Fruit fly (Drosophila melanogaster) whole organism, embryonic: ENCODE results near the gene CG9372.

Source experiments
- Atf3 ChIP-seq: fragments of 200-800 bp; sonication (Bioruptor generic); optimal IDR thresholded peaks from 3 replicates; lab custom pipeline; 2016; ENCODE audit warnings: missing biosample characterization, missing genetic modification characterization
- CG10147 ChIP-seq: fragments of 200-800 bp; sonication (Bioruptor generic); optimal IDR thresholded peaks from 2 replicates; lab custom pipeline; 2019; ENCODE audit warnings: missing biosample characterization, mild to moderate bottlenecking, missing genetic modification characterization, moderate library complexity
- CG10209 ChIP-seq: fragments of 200-800 bp; sonication (Bioruptor generic); optimal IDR thresholded peaks from 3 replicates; lab custom pipeline; 2017; ENCODE audit warnings: missing biosample characterization, mild to moderate bottlenecking, missing genetic modification characterization, missing genetic modification reagents
- CG11093 ChIP-seq: fragments of 200-800 bp; sonication (Bioruptor generic); IDR thresholded peaks from 3 replicates; pipeline ENCODE4 v1.3.6; 2022; ENCODE audit warnings: missing biosample characterization, missing genetic modification characterization
- CG11723 ChIP-seq: fragments of 200-800 bp; sonication (Bioruptor generic); optimal IDR thresholded peaks from 2 replicates; lab custom pipeline; 2017; ENCODE audit warnings: missing biosample characterization, mild to moderate bottlenecking, missing genetic modification characterization
- CG12219 ChIP-seq: fragments of 200-800 bp; sonication (Bioruptor generic); optimal IDR thresholded peaks from 3 replicates; lab custom pipeline; 2018; ENCODE audit warnings: missing biosample characterization, mild to moderate bottlenecking, missing genetic modification characterization
- CG13775 ChIP-seq: fragments of 200-800 bp; sonication (Bioruptor generic); optimal IDR thresholded peaks from 3 replicates; lab custom pipeline; 2017; ENCODE audit warnings: missing biosample characterization, mild to moderate bottlenecking, missing genetic modification characterization
- CG1647 ChIP-seq: fragments of 200-800 bp; sonication (Bioruptor generic); optimal IDR thresholded peaks from 3 replicates; lab custom pipeline; 2016; ENCODE audit warnings: missing biosample characterization, missing genetic modification characterization
- CG16863 ChIP-seq: fragments of 200-800 bp; sonication (Bioruptor generic); optimal IDR thresholded peaks from 3 replicates; lab custom pipeline; 2016; ENCODE audit warnings: missing biosample characterization, missing genetic modification characterization
- CG17361 ChIP-seq: fragments of 200-800 bp; sonication (Bioruptor generic); IDR thresholded peaks from 3 replicates; pipeline ENCODE4 v1.3.6; 2022; ENCODE audit warnings: missing biosample characterization, missing genetic modification characterization
- CG17912 ChIP-seq: fragments of 200-800 bp; sonication (Bioruptor generic); optimal IDR thresholded peaks from 2 replicates; lab custom pipeline; 2018; ENCODE audit warnings: missing biosample characterization, mild to moderate bottlenecking, missing genetic modification characterization
- CG2129 ChIP-seq: fragments of 200-800 bp; sonication (Bioruptor generic); IDR thresholded peaks from 2 replicates; pipeline ENCODE4 v1.3.6; 2022; ENCODE audit warnings: missing biosample characterization, missing genetic modification characterization; ENCODE audit not compliant: partially characterized antibody
- CG2875 ChIP-seq: fragments of 200-800 bp; sonication (Bioruptor generic); optimal IDR thresholded peaks from 2 replicates; lab custom pipeline; 2017; ENCODE audit warnings: missing biosample characterization, mild to moderate bottlenecking, missing genetic modification characterization, missing genetic modification reagents
- CG33557 ChIP-seq: fragments of 200-800 bp; sonication (Bioruptor generic); optimal IDR thresholded peaks from 2 replicates; lab custom pipeline; 2019; ENCODE audit warnings: missing biosample characterization, mild to moderate bottlenecking, missing genetic modification characterization, moderate library complexity
- CG6854 ChIP-seq: fragments of 200-800 bp; sonication (Bioruptor generic); optimal IDR thresholded peaks from 3 replicates; lab custom pipeline; 2017; ENCODE audit warnings: missing biosample characterization, mild to moderate bottlenecking, missing genetic modification characterization
- CG7357 ChIP-seq: fragments of 200-800 bp; sonication (Bioruptor generic); IDR thresholded peaks from 3 replicates; pipeline ENCODE4 v1.3.6; 2022; ENCODE audit warnings: missing biosample characterization, missing genetic modification characterization
- CG8281 ChIP-seq: fragments of 200-800 bp; sonication (Bioruptor generic); optimal IDR thresholded peaks from 2 replicates; lab custom pipeline; 2018; ENCODE audit warnings: missing biosample characterization, mild to moderate bottlenecking, missing genetic modification characterization, moderate library complexity
- CG9797 ChIP-seq: fragments of 200-800 bp; sonication (Bioruptor generic); optimal IDR thresholded peaks from 3 replicates; lab custom pipeline; 2018; ENCODE audit warnings: missing biosample characterization, mild to moderate bottlenecking, missing genetic modification characterization
- Eip74EF ChIP-seq, 2 experiments: fragments of 200-800 bp in 1 of 2; fragments of >200 bp in 1 of 2; sonication (Bioruptor generic) in 1 of 2; optimal IDR thresholded peaks; 2 replicates each; lab custom pipeline; 2017 to 2019; ENCODE audit warnings: missing biosample characterization in 2 of 2, missing genetic modification characterization in 2 of 2, mild to moderate bottlenecking in 1 of 2, moderate library complexity in 1 of 2
- Gsc ChIP-seq: fragments of 200-800 bp; sonication (Bioruptor generic); IDR thresholded peaks from 2 replicates; pipeline ENCODE4 v1.3.6; 2022; ENCODE audit warnings: missing biosample characterization, missing genetic modification characterization
- Gug ChIP-seq: fragments of 200-800 bp; sonication (Bioruptor generic); IDR thresholded peaks from 4 replicates; pipeline ENCODE4 v1.3.6; 2022; ENCODE audit warnings: missing biosample characterization, missing genetic modification characterization
- Hmr ChIP-seq: fragments of 200-800 bp; sonication (Bioruptor generic); optimal IDR thresholded peaks from 3 replicates; lab custom pipeline; 2017; ENCODE audit warnings: mild to moderate bottlenecking, missing biosample characterization, missing genetic modification reagents, missing genetic modification characterization
- Jarid2 ChIP-seq: fragments of 200-800 bp; sonication (Bioruptor generic); optimal IDR thresholded peaks from 3 replicates; lab custom pipeline; 2017; ENCODE audit warnings: mild to moderate bottlenecking, missing biosample characterization, missing genetic modification reagents, missing genetic modification characterization
- Kr ChIP-seq: fragments of 200-800 bp; sonication (Bioruptor generic); optimal IDR thresholded peaks from 2 replicates; lab custom pipeline; 2017; ENCODE audit warnings: missing biosample characterization, mild to moderate bottlenecking, missing genetic modification characterization
- MTF-1 ChIP-seq: fragments of 200-800 bp; sonication (Bioruptor generic); optimal IDR thresholded peaks from 2 replicates; lab custom pipeline; 2018; ENCODE audit warnings: missing biosample characterization, mild to moderate bottlenecking, missing genetic modification characterization, borderline replicate concordance
- NFAT ChIP-seq: fragments of 200-800 bp; sonication (Bioruptor generic); IDR thresholded peaks from 2 replicates; pipeline ENCODE4 v1.3.6; 2022; ENCODE audit warnings: missing biosample characterization, missing genetic modification characterization
- Oli ChIP-seq: fragments of 200-800 bp; sonication (Bioruptor generic); optimal IDR thresholded peaks from 2 replicates; lab custom pipeline; 2018; ENCODE audit warnings: missing biosample characterization, mild to moderate bottlenecking, missing genetic modification characterization, moderate library complexity
- Ptx1 ChIP-seq: fragments of 200-800 bp; sonication (Bioruptor generic); IDR thresholded peaks from 2 replicates; pipeline ENCODE4 v1.3.6; 2022; ENCODE audit warnings: missing biosample characterization, missing genetic modification characterization
- Six4 ChIP-seq: fragments of 200-800 bp; sonication (Bioruptor generic); optimal IDR thresholded peaks from 2 replicates; lab custom pipeline; 2016; ENCODE audit warnings: missing biosample characterization, missing genetic modification characterization
- Sox102F ChIP-seq: fragments of 200-800 bp; sonication (Bioruptor generic); optimal IDR thresholded peaks from 2 replicates; lab custom pipeline; 2018; ENCODE audit warnings: missing biosample characterization, mild to moderate bottlenecking, missing genetic modification characterization, moderate library complexity
- ac ChIP-seq: fragments of 200-800 bp; sonication (Bioruptor generic); optimal IDR thresholded peaks from 3 replicates; lab custom pipeline; 2017; ENCODE audit warnings: missing biosample characterization, mild to moderate bottlenecking, missing genetic modification characterization
- az2 ChIP-seq: fragments of 200-800 bp; sonication (Bioruptor generic); optimal IDR thresholded peaks from 3 replicates; lab custom pipeline; 2016; ENCODE audit warnings: missing biosample characterization, missing genetic modification characterization
- br ChIP-seq: fragments of >200 bp; optimal IDR thresholded peaks from 2 replicates; lab custom pipeline; 2017
- cas ChIP-seq: fragments of 200-800 bp; sonication (Bioruptor generic); IDR thresholded peaks from 2 replicates; pipeline ENCODE4 v1.3.6; 2022; ENCODE audit warnings: missing biosample characterization, missing genetic modification characterization
- chinmo ChIP-seq: fragments of 200-800 bp; sonication (Bioruptor generic); IDR thresholded peaks from 4 replicates; pipeline ENCODE4 v1.3.6; 2022; ENCODE audit warnings: missing biosample characterization, missing genetic modification characterization; ENCODE audit not compliant: partially characterized antibody
- chn ChIP-seq: fragments of 200-800 bp; sonication (Bioruptor generic); optimal IDR thresholded peaks from 2 replicates; lab custom pipeline; 2016; ENCODE audit warnings: missing biosample characterization, missing genetic modification characterization
- dati ChIP-seq: fragments of 200-800 bp; sonication (Bioruptor generic); IDR thresholded peaks from 2 replicates; pipeline ENCODE4 v1.3.6; 2022; ENCODE audit warnings: missing biosample characterization, missing genetic modification characterization
- disco-r ChIP-seq: fragments of 200-800 bp; sonication (Bioruptor generic); optimal IDR thresholded peaks from 2 replicates; lab custom pipeline; 2016; ENCODE audit warnings: missing biosample characterization, missing genetic modification characterization
- dm ChIP-seq: fragments of 200-800 bp; sonication (Bioruptor generic); optimal IDR thresholded peaks from 3 replicates; lab custom pipeline; 2016; ENCODE audit warnings: missing biosample characterization, missing genetic modification characterization
- exex ChIP-seq: fragments of 200-800 bp; sonication (Bioruptor generic); optimal IDR thresholded peaks from 4 replicates; lab custom pipeline; 2018; ENCODE audit warnings: missing biosample characterization, mild to moderate bottlenecking, missing genetic modification characterization, moderate library complexity
- ftz-f1 ChIP-seq: fragments of 200-800 bp; sonication (Bioruptor generic); optimal IDR thresholded peaks from 2 replicates; lab custom pipeline; 2016; ENCODE audit warnings: missing biosample characterization, missing genetic modification characterization
- grn ChIP-seq: fragments of 200-800 bp; sonication (Bioruptor generic); optimal IDR thresholded peaks from 3 replicates; lab custom pipeline; 2017; ENCODE audit warnings: missing biosample characterization, missing genetic modification characterization
- hkb ChIP-seq, 2 experiments: fragments of 200-800 bp in 1 of 2; fragments of >200 bp in 1 of 2; sonication (Bioruptor generic) in 1 of 2; IDR thresholded peaks in 1 of 2; optimal IDR thresholded peaks in 1 of 2; 2 replicates each; pipeline versions ENCODE4 v1.3.6 to Lab custom; 2017 to 2022; ENCODE audit warnings: missing biosample characterization in 1 of 2, missing genetic modification characterization in 1 of 2
- ind ChIP-seq: fragments of 200-800 bp; sonication (Bioruptor generic); optimal IDR thresholded peaks from 3 replicates; lab custom pipeline; 2016; ENCODE audit warnings: missing biosample characterization, missing genetic modification characterization
- maf-S ChIP-seq: fragments of 200-800 bp; sonication (Bioruptor generic); optimal IDR thresholded peaks from 2 replicates; lab custom pipeline; 2016; ENCODE audit warnings: missing biosample characterization, missing genetic modification characterization
- pum ChIP-seq: fragments of 200-800 bp; sonication (Bioruptor generic); optimal IDR thresholded peaks from 2 replicates; lab custom pipeline; 2016; ENCODE audit warnings: missing biosample characterization, missing genetic modification characterization
- shn ChIP-seq: fragments of 200-800 bp; sonication (Bioruptor generic); optimal IDR thresholded peaks from 3 replicates; lab custom pipeline; 2016; ENCODE audit warnings: missing biosample characterization, missing genetic modification characterization
- wor ChIP-seq: fragments of 200-800 bp; sonication (Bioruptor generic); IDR thresholded peaks from 2 replicates; pipeline ENCODE4 v1.3.6; 2022; ENCODE audit warnings: missing biosample characterization, missing genetic modification characterization

The CG9372 gene

DNA sequence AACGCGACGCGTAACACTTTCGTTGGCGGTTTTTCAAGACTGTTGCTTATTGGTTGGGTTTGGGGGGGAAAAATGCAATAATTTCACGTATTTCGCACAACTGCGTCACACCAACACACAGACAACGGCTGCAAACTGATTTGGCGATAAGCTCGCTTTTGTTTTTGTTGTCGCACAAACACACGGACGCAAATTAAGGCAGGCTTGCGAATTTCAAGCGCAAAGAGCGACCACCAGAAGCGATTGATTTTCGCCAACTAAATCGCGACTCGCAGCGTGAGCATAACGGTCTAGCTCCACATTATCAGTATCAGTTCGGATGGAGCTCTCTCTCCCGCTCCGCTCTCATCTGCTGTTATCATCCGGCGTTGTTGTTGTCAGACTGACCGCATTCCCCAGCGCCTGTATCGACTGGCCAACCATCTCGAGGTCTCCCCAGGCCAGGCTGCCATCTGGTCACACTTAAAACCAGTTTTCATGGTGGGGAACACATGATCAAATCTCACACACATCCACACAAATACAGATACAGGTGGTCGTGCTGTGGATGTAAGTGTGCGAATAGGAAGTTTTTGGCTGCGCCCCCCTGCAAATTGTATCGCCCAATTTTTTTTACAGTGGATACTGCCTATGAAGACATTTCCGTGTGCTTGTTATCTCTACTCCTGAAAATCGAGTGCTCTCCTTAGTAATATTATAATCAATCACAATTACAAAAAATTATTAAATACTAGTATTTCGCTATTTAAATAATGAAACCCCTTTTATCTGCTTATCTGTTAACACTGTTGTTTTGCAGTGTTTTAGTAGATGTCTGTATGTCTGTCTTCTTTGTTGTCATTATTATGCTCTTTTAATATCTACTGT is 27.0 kb downstream of the CG9372 start (continued):
- TF ChIP-seq ftz-f1 (peak; percentile 45), CG10147 (GFP tag; lab: Kevin White, UChicago) (peak; percentile 47), NFAT (peak; percentile 79), dati (no peak), CG6854 (GFP tag; lab: Kevin White, UChicago) (peak; percentile 56), CG33557 (GFP tag; lab: Kevin White, UChicago) (no peak), MTF-1 (GFP tag; lab: Kevin White, UChicago) (no peak), Gug (GFP tag; lab: Robert Waterston, UW) (peak; percentile 74; the same call in 3 of the 4 replicates), CG12219 (GFP tag; lab: Kevin White, UChicago) (peak; percentile 44), Sox102F (GFP tag; lab: Kevin White, UChicago) (peak; percentile 56), chinmo (peak; percentile 82; the same call in 3 of the 4 replicates), chn (peak; percentile 19), CG2875 (no peak), Eip74EF (GFP tag; optimal IDR thresholded peaks at IDR 0.05; lab: Kevin White, UChicago) (peak in 1 of 2 experiments; percentile 75), CG8281 (tag; lab: Kevin White, UChicago) (no peak), CG16863 (peak; percentile 10), hkb (optimal IDR thresholded peaks at IDR 0.05; lab: Kevin White, UChicago) (no peak), hkb (GFP tag; IDR thresholded peaks at IDR 0.05; lab: Robert Waterston, UW) (peak; percentile 71), CG17361 (peak; percentile 59), Atf3 (GFP tag; lab: Kevin White, UChicago) (no peak), dm (GFP tag; lab: Kevin White, UChicago) (no peak), ind (GFP tag; lab: Kevin White, UChicago) (peak; percentile 69), wor (GFP tag; lab: Robert Waterston, UW) (no peak), shn (GFP tag; lab: Kevin White, UChicago) (no peak), ac (GFP tag; lab: Kevin White, UChicago) (no peak), Jarid2 (GFP tag; lab: Kevin White, UChicago) (no peak), pum (GFP tag; lab: Kevin White, UChicago) (no peak), Kr (GFP tag; lab: Kevin White, UChicago) (no peak), cas (GFP tag; lab: Robert Waterston, UW) (peak; percentile 68; the same call in 1 of the 2 replicates), br (no peak), CG2129 (GFP tag; lab: Robert Waterston, UW) (no peak), Six4 (GFP tag; lab: Kevin White, UChicago) (peak; percentile 21), az2 (peak; percentile 46), CG7357 (GFP tag; lab: Robert Waterston, UW) (peak; percentile 37; the same call in 2 of the 3 replicates), exex (peak; percentile 44), CG17912 (GFP tag; lab: Kevin White, UChicago) (no peak), Oli (tag; lab: Kevin White, UChicago) (no peak), CG13775 (GFP tag; lab: Kevin White, UChicago) (peak; percentile 54), CG10209 (GFP tag; lab: Kevin White, UChicago) (peak; percentile 59), Gsc (no peak), disco-r (GFP tag; lab: Kevin White, UChicago) (no peak), CG11723 (GFP tag; lab: Kevin White, UChicago) (no peak), Hmr (GFP tag; lab: Kevin White, UChicago) (peak; percentile 69), CG1647 (peak; percentile 12), Ptx1 (GFP tag; lab: Robert Waterston, UW) (peak; percentile 66), CG9797 (GFP tag; lab: Kevin White, UChicago) (peak; percentile 65), grn (GFP tag; lab: Kevin White, UChicago) (no peak), maf-S (GFP tag; lab: Kevin White, UChicago) (no peak), CG11093 (GFP tag; lab: Robert Waterston, UW) (0 out of 3 replicates have a peak, but pooled peaks have one; percentile 10)
